In the genomic region with DNA sequence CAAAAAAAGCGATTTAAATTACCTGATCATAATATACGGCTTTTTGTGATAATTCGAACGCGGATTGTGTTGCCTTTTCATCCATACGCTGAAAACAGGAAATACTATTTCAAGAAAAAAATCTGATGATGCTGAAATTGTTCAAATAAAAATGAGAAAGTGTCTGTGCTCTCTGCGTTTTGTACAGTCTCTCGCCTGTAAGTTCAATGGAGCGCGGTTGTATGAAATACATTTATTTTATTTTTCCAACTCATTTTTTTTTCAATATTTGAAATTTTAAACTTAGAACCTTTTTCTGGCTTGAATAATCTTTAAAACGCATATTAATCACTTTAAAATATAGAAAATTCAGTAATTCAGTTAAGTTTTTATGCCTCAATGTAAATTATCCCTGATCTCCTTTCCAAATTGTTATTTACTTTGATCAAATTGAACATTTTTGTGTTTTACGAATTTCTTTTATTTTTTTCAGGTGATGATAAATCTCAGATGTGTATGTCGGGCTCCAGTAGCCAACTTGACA, we compare ENCODE assay signal across 2 worm cellular contexts.
A peak's percentile ranks its signal among the peaks of the same experiment; 100 is the strongest.
TF ChIP-seq lines count a peak whose summit lies in the region.

A gene (minus strand): TSS at position 94 of the 523 bp plus-strand sequence.
A gene (plus strand): TSS at position 473 of the 523 bp plus-strand sequence.

TF ChIP-seq in whole organism, L1 larva, 84 proteins besides CTCF, POLR2A, EP300 and RAD21 (continued from another document):
- TF ChIP-seq ceh-82 (tag; optimal IDR thresholded peaks at IDR 0.05; lab: Kevin White, UChicago) (peak in 1 of 3 experiments; percentile 21), C16A3.4 (tag; optimal IDR thresholded peaks at IDR 0.05; lab: Kevin White, UChicago) (peak; percentile 10), lsy-2 (tag; optimal IDR thresholded peaks at IDR 0.05; lab: Kevin White, UChicago) (peak; percentile 54 to 74), egl-27 (tag; optimal IDR thresholded peaks at IDR 0.05; lab: Kevin White, UChicago) (no peak), swsn-7 (tag; optimal IDR thresholded peaks at IDR 0.05; lab: Kevin White, UChicago) (peak; percentile 24), snu-23 (GFP tag; optimal IDR thresholded peaks at IDR 0.05; lab: Kevin White, UChicago) (peak; percentile 38), hlh-4 (tag; optimal IDR thresholded peaks at IDR 0.05; lab: Kevin White, UChicago) (no peak), fos-1 (tag; optimal IDR thresholded peaks at IDR 0.05; lab: Kevin White, UChicago) (no peak), F16B12.6 (tag; optimal IDR thresholded peaks at IDR 0.05; lab: Kevin White, UChicago) (peak; percentile 1), efl-3 (GFP tag; optimal IDR thresholded peaks at IDR 0.05; lab: Kevin White, UChicago) (no peak), mep-1 (tag; optimal IDR thresholded peaks at IDR 0.05; lab: Kevin White, UChicago) (peak; percentile 24), irx-1 (tag; optimal IDR thresholded peaks at IDR 0.05; lab: Kevin White, UChicago) (peak; percentile 4), nhr-77 (tag; optimal IDR thresholded peaks at IDR 0.05; lab: Kevin White, UChicago) (no peak), nhr-47 (tag; optimal IDR thresholded peaks at IDR 0.05; lab: Kevin White, UChicago) (peak; percentile 5), zip-4 (GFP tag; optimal IDR thresholded peaks at IDR 0.05; lab: Kevin White, UChicago) (no peak), ztf-11 (tag; optimal IDR thresholded peaks at IDR 0.05; lab: Kevin White, UChicago) (no peak), rnt-1 (tag; optimal IDR thresholded peaks at IDR 0.05; lab: Kevin White, UChicago) (peak; percentile 34), elt-2 (tag; optimal IDR thresholded peaks at IDR 0.05; lab: Kevin White, UChicago) (no peak), elt-3 (tag; optimal IDR thresholded peaks at IDR 0.05; lab: Kevin White, UChicago) (no peak), lin-39 (tag; optimal IDR thresholded peaks at IDR 0.05; lab: Kevin White, UChicago) (no peak), lin-35 (GFP tag; optimal IDR thresholded peaks at IDR 0.05; lab: Kevin White, UChicago) (peak; percentile 39 to 62)

TF ChIP-seq in whole organism, L4 larva, 104 proteins besides CTCF, POLR2A, EP300 and RAD21 (continued from another document):
- TF ChIP-seq lin-13 (GFP tag; optimal IDR thresholded peaks at IDR 0.05; lab: Kevin White, UChicago) (no peak), nhr-10 (tag; optimal IDR thresholded peaks at IDR 0.05; lab: Kevin White, UChicago) (no peak), php-3 (GFP tag; IDR thresholded peaks at IDR 0.05; lab: Robert Waterston, UW) (no peak), nhr-41 (GFP tag; IDR thresholded peaks at IDR 0.05; lab: Robert Waterston, UW) (no peak), R02D3.7 (tag; optimal IDR thresholded peaks at IDR 0.05; lab: Kevin White, UChicago) (no peak)
